Worm (Caenorhabditis elegans): ENCODE results near the gene F08D12.15.

The F08D12.15 gene

ce11 chrII:2805566-2805965 is 39.1 kb downstream of the F08D12.15 start:
- TF ChIP-seq ref-1 (GFP tag; conservative IDR thresholded peaks at IDR 0.05) (no peak), cog-1 (tag; optimal IDR thresholded peaks at IDR 0.05) (no peak), ztf-29 (GFP tag; IDR thresholded peaks at IDR 0.05) (no peak)

ce11 chrII:2807674-2808206 is 41.3 kb downstream of the F08D12.15 start, which contains the start of gene K12H6.12:
Gene K12H6.12, plus strand, starts transcription at chrII:2808156.
- no peak for TF ChIP-seq tab-1 (GFP tag; IDR thresholded peaks at IDR 0.05)
- no peak for TF ChIP-seq med-1 (GFP tag; optimal IDR thresholded peaks at IDR 0.05; ENCODE audit: insufficient read depth)
- no peak for TF ChIP-seq ztf-23 (GFP tag; IDR thresholded peaks at IDR 0.05)
- no peak for TF ChIP-seq ztf-29 (GFP tag; IDR thresholded peaks at IDR 0.05)
- TF ChIP-seq cog-1 (tag; optimal IDR thresholded peaks at IDR 0.05), result no peak
- TF ChIP-seq T22C8.4 (GFP tag; IDR thresholded peaks at IDR 0.05), result no peak
- TF ChIP-seq flt-1 (GFP tag; IDR thresholded peaks at IDR 0.05), result no peak
- no peak for TF ChIP-seq klf-2 (GFP tag; conservative IDR thresholded peaks at IDR 0.05)
- no peak for TF ChIP-seq ref-1 (GFP tag; conservative IDR thresholded peaks at IDR 0.05)

DNA sequence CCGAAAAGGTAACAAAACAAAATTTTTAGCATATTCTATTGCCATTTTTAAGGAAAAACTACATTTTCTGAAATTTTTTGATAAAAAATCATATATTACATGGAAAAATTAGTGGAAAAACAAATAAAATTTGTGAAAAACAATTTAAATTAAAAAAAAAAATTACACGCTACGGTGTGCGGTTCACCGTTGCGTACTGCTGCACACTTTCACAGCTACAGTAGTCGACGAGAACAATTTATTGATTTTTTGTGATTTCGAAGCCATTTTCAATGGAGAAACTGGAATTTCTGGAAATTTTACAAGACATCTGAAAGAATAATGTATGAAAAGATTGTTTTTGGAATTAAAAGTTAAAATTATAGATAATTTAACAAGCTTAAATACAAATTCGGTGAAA is 48.6 kb downstream of the F08D12.15 start:
- no peak for TF ChIP-seq flt-1 (GFP tag; IDR thresholded peaks at IDR 0.05)
- TF ChIP-seq tab-1 (GFP tag; IDR thresholded peaks at IDR 0.05), result no peak
- no peak for TF ChIP-seq med-1 (GFP tag; optimal IDR thresholded peaks at IDR 0.05; ENCODE audit: insufficient read depth)
- no peak for TF ChIP-seq klf-2 (GFP tag; conservative IDR thresholded peaks at IDR 0.05)
- TF ChIP-seq ztf-23 (GFP tag; IDR thresholded peaks at IDR 0.05), result no peak
- no peak for TF ChIP-seq cog-1 (tag; optimal IDR thresholded peaks at IDR 0.05)
- no peak for TF ChIP-seq T22C8.4 (GFP tag; IDR thresholded peaks at IDR 0.05)
- TF ChIP-seq ref-1 (GFP tag; conservative IDR thresholded peaks at IDR 0.05), result no peak
- TF ChIP-seq ztf-29 (GFP tag; IDR thresholded peaks at IDR 0.05), result no peak

ce11 chrII:2815444-2815843 is 49.0 kb downstream of the F08D12.15 start, which contains the start of gene K12H6.2:
Gene K12H6.2, minus strand, starts transcription at chrII:2815544.
- TF ChIP-seq T22C8.4 (GFP tag; IDR thresholded peaks at IDR 0.05), result no peak
- TF ChIP-seq ref-1 (GFP tag; conservative IDR thresholded peaks at IDR 0.05), result no peak
- TF ChIP-seq med-1 (GFP tag; optimal IDR thresholded peaks at IDR 0.05; ENCODE audit: insufficient read depth), result no peak
- no peak for TF ChIP-seq tab-1 (GFP tag; IDR thresholded peaks at IDR 0.05)
- no peak for TF ChIP-seq ztf-29 (GFP tag; IDR thresholded peaks at IDR 0.05)
- TF ChIP-seq klf-2 (GFP tag; conservative IDR thresholded peaks at IDR 0.05), result no peak
- TF ChIP-seq flt-1 (GFP tag; IDR thresholded peaks at IDR 0.05), result no peak
- TF ChIP-seq cog-1 (tag; optimal IDR thresholded peaks at IDR 0.05), result no peak
- no peak for TF ChIP-seq ztf-23 (GFP tag; IDR thresholded peaks at IDR 0.05)

DNA sequence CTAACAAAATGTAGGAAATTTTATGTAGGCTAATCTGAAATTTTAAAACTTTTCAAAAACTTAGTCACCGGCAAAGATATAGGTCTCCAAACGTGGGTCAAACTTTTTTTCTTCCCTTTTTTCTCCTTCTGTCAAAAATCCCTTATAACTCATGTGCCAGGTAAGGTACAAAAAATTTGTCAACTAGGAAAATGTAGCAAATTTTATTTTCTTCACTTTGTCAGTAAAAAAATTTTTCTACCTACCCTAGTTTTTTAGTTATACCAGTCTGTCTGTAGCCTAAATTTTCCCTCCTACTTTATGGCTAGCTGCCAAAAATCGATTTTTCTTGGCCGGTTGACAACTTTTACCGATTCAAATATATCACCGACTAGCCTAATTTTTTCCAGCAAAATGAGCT is 50.2 kb downstream of the F08D12.15 start, which contains the start of gene set-13:
Gene set-13, plus strand, starts transcription at position 301 of the 400 bp plus-strand sequence.
- TF ChIP-seq T22C8.4 (GFP tag; IDR thresholded peaks at IDR 0.05) (no peak), tab-1 (GFP tag; IDR thresholded peaks at IDR 0.05) (no peak), med-1 (GFP tag; optimal IDR thresholded peaks at IDR 0.05; ENCODE audit: insufficient read depth) (no peak), cog-1 (tag; optimal IDR thresholded peaks at IDR 0.05) (no peak), ztf-29 (GFP tag; IDR thresholded peaks at IDR 0.05) (no peak), ref-1 (GFP tag; conservative IDR thresholded peaks at IDR 0.05) (no peak), flt-1 (GFP tag; IDR thresholded peaks at IDR 0.05) (no peak), ztf-23 (GFP tag; IDR thresholded peaks at IDR 0.05) (no peak), klf-2 (GFP tag; conservative IDR thresholded peaks at IDR 0.05) (no peak)

Measured in whole organism, midembryonic.